Fruit fly (Drosophila melanogaster): Measurements from ENCODE around the gene neur.

- no peak for TF ChIP-seq Ets21C (GFP tag; optimal IDR thresholded peaks at IDR 0.05)
- TF ChIP-seq Gug (GFP tag; IDR thresholded peaks at IDR 0.05) = no peak
- TF ChIP-seq Ets96B (tag; optimal IDR thresholded peaks at IDR 0.05) = no peak
- no peak for TF ChIP-seq CG1621 (tag; optimal IDR thresholded peaks at IDR 0.05)
- TF ChIP-seq Smox (GFP tag; optimal IDR thresholded peaks at IDR 0.05) = no peak
- no peak for TF ChIP-seq Eip78C (GFP tag)
- TF ChIP-seq ss (GFP tag; optimal IDR thresholded peaks at IDR 0.05) = no peak
- TF ChIP-seq Hr4 (GFP tag; optimal IDR thresholded peaks at IDR 0.05) = no peak
Measured at dm6 chr3R:9037946-9038345, 1.3 kb downstream of the neur start.
